Fruit fly (Drosophila melanogaster): Measurements from ENCODE around the gene RpS19b.

Gene RpS19b

dm6 chr3R:23941643-23942424, 8.5 kb upstream of the RpS19b start (continued):
- TF ChIP-seq grn (GFP tag; optimal IDR thresholded peaks at IDR 0.05) (no peak), HHEX (GFP tag; optimal IDR thresholded peaks at IDR 0.05) (peak; percentile 35), emc (GFP tag; optimal IDR thresholded peaks at IDR 0.05) (no peak), gfzf (GFP tag; optimal IDR thresholded peaks at IDR 0.05) (no peak), bab2 (GFP tag; optimal IDR thresholded peaks at IDR 0.05) (peak; percentile 4), Xbp1 (GFP tag; optimal IDR thresholded peaks at IDR 0.05) (peak; percentile 43), vvl (GFP tag; IDR thresholded peaks at IDR 0.05) (peak; percentile 64), en (GFP tag; optimal IDR thresholded peaks at IDR 0.05) (no peak), CG13775 (GFP tag; optimal IDR thresholded peaks at IDR 0.05) (peak; percentile 19), dpn (GFP tag; optimal IDR thresholded peaks at IDR 0.05) (peak; percentile 6 to 42), twi (tag; optimal IDR thresholded peaks at IDR 0.05) (peak; percentile 31), CG1233 (GFP tag; optimal IDR thresholded peaks at IDR 0.05) (no peak), bsh (GFP tag; optimal IDR thresholded peaks at IDR 0.05) (peak in 1 of 2 experiments; percentile 5), CG11456 (GFP tag; IDR thresholded peaks at IDR 0.05) (0 out of 3 replicates have a peak, but pooled peaks have one; percentile 29), CG11504 (tag; optimal IDR thresholded peaks at IDR 0.05) (peak; percentile 38), Kr (GFP tag; optimal IDR thresholded peaks at IDR 0.05) (no peak), Nf-YA (GFP tag; IDR thresholded peaks at IDR 0.05) (no peak), NfI (GFP tag; optimal IDR thresholded peaks at IDR 0.05) (peak; percentile 46), tap (tag; optimal IDR thresholded peaks at IDR 0.05) (no peak), Dll (GFP tag; IDR thresholded peaks at IDR 0.05; ENCODE audit: partially characterized antibody) (no peak), seq (GFP tag; IDR thresholded peaks at IDR 0.05) (peak; percentile 29; the same call in 1 of the 2 replicates), lab (GFP tag; optimal IDR thresholded peaks at IDR 0.05) (peak; percentile 54), CG12391 (tag; optimal IDR thresholded peaks at IDR 0.05) (peak; percentile 9), CG6175 (GFP tag; IDR thresholded peaks at IDR 0.05) (0 out of 3 replicates have a peak, but pooled peaks have one; percentile 22), CG2199 (GFP tag; IDR thresholded peaks at IDR 0.05) (0 out of 3 replicates have a peak, but pooled peaks have one; percentile 55), Adf1 (GFP tag; IDR thresholded peaks at IDR 0.05) (peak; percentile 26; the same call in 1 of the 2 replicates), scrt (GFP tag; optimal IDR thresholded peaks at IDR 0.05) (no peak), Taf1 (GFP tag; IDR thresholded peaks at IDR 0.05) (no peak), ab (GFP tag; optimal IDR thresholded peaks at IDR 0.05) (no peak), trem (tag; optimal IDR thresholded peaks at IDR 0.05) (no peak), cg (GFP tag; optimal IDR thresholded peaks at IDR 0.05) (no peak), Ssrp (tag; optimal IDR thresholded peaks at IDR 0.05) (peak; percentile 16), CG34422 (GFP tag; IDR thresholded peaks at IDR 0.05) (peak; percentile 27; the same call in 1 of the 3 replicates), CG17359 (tag; optimal IDR thresholded peaks at IDR 0.05) (peak; percentile 43), CG4282 (GFP tag; optimal IDR thresholded peaks at IDR 0.05) (no peak), CG4820 (GFP tag; optimal IDR thresholded peaks at IDR 0.05) (peak; percentile 22), B-H1 (GFP tag; IDR thresholded peaks at IDR 0.05) (no peak), tin (GFP tag; optimal IDR thresholded peaks at IDR 0.05) (peak; percentile 11), BtbVII (GFP tag; optimal IDR thresholded peaks at IDR 0.05) (no peak), NK7.1 (GFP tag; optimal IDR thresholded peaks at IDR 0.05) (peak; percentile 2), Sin3A (optimal IDR thresholded peaks at IDR 0.05) (no peak), fu2 (GFP tag; optimal IDR thresholded peaks at IDR 0.05) (no peak), CG17802 (tag; optimal IDR thresholded peaks at IDR 0.05) (no peak), cad (GFP tag; optimal IDR thresholded peaks at IDR 0.05) (no peak), lmd (GFP tag; IDR thresholded peaks at IDR 0.05) (peak; percentile 61; the same call in 1 of the 2 replicates), disco-r (GFP tag; optimal IDR thresholded peaks at IDR 0.05) (no peak), CG12219 (GFP tag; optimal IDR thresholded peaks at IDR 0.05) (no peak), ERR (GFP tag; optimal IDR thresholded peaks at IDR 0.05) (peak; percentile 30), Ets65A (GFP tag) (no peak), Scr (GFP tag; IDR thresholded peaks at IDR 0.05; ENCODE audit: partially characterized antibody) (no peak)
